Fruit fly (Drosophila melanogaster) whole organism, embryonic: ENCODE measurements around the gene CG32267.
A peak's percentile ranks its signal among the peaks of the same experiment; 100 is the strongest.

Source experiments
- Adf1 ChIP-seq: fragments of 200-800 bp; sonication (Bioruptor generic); IDR thresholded peaks from 2 replicates; pipeline ENCODE4 v1.3.6; 2022; ENCODE audit warnings: missing biosample characterization, missing genetic modification characterization
- Awh ChIP-seq: fragments of 200-800 bp; sonication (Bioruptor generic); IDR thresholded peaks from 2 replicates; pipeline ENCODE4, ENCODE4 v1.3.6; 2022; ENCODE audit warnings: missing biosample characterization, missing genetic modification characterization
- CG1024 ChIP-seq: fragments of 200-800 bp; sonication (Bioruptor generic); IDR thresholded peaks from 2 replicates; pipeline ENCODE4 v1.3.6; 2022; ENCODE audit warnings: missing biosample characterization, missing genetic modification characterization
- CG10274 ChIP-seq: fragments of 200-800 bp; sonication (Bioruptor generic); optimal IDR thresholded peaks from 3 replicates; lab custom pipeline; 2017; ENCODE audit warnings: missing biosample characterization, mild to moderate bottlenecking, missing genetic modification characterization
- CG11085 ChIP-seq: fragments of 200-800 bp; sonication (Bioruptor generic); IDR thresholded peaks from 2 replicates; pipeline ENCODE4 v1.3.6; 2022; ENCODE audit warnings: missing biosample characterization, missing genetic modification characterization
- CG11398 ChIP-seq: fragments of 200-800 bp; sonication (Bioruptor generic); optimal IDR thresholded peaks from 2 replicates; lab custom pipeline; 2016; ENCODE audit warnings: missing biosample characterization, missing genetic modification characterization
- CG11695 ChIP-seq: fragments of 200-800 bp; sonication (Bioruptor generic); IDR thresholded peaks from 3 replicates; pipeline ENCODE4 v1.3.6; 2022; ENCODE audit warnings: missing biosample characterization, missing genetic modification characterization
- CG12219 ChIP-seq: fragments of 200-800 bp; sonication (Bioruptor generic); optimal IDR thresholded peaks from 3 replicates; lab custom pipeline; 2018; ENCODE audit warnings: missing biosample characterization, mild to moderate bottlenecking, missing genetic modification characterization
- CG12659 ChIP-seq: fragments of 200-800 bp; sonication (Bioruptor generic); optimal IDR thresholded peaks from 3 replicates; lab custom pipeline; 2017; ENCODE audit warnings: mild to moderate bottlenecking, missing biosample characterization, missing genetic modification reagents, missing genetic modification characterization
- CG13296 ChIP-seq: fragments of 200-800 bp; sonication (Bioruptor generic); optimal IDR thresholded peaks from 3 replicates; lab custom pipeline; 2018; ENCODE audit warnings: missing biosample characterization, mild to moderate bottlenecking, missing genetic modification characterization
- CG15011 ChIP-seq: fragments of 200-800 bp; sonication (Bioruptor generic); optimal IDR thresholded peaks from 3 replicates; lab custom pipeline; 2018; ENCODE audit warnings: missing biosample characterization, mild to moderate bottlenecking, missing genetic modification characterization
- CG16815 ChIP-seq: fragments of 200-800 bp; sonication (Bioruptor generic); optimal IDR thresholded peaks from 3 replicates; lab custom pipeline; 2017; ENCODE audit warnings: missing biosample characterization, mild to moderate bottlenecking, missing genetic modification characterization
- CG17612 ChIP-seq: fragments of 200-800 bp; sonication (Bioruptor generic); IDR thresholded peaks from 2 replicates; pipeline ENCODE4 v1.3.6; 2022; ENCODE audit warnings: missing biosample characterization, missing genetic modification characterization
- CG17829 ChIP-seq: fragments of 200-800 bp; optimal IDR thresholded peaks from 2 replicates; lab custom pipeline; 2019; ENCODE audit warnings: missing biosample characterization, mild to moderate bottlenecking, missing genetic modification characterization, moderate library complexity
- CG2120 ChIP-seq: fragments of 200-800 bp; sonication (Bioruptor generic); optimal IDR thresholded peaks from 3 replicates; lab custom pipeline; 2016; ENCODE audit warnings: missing biosample characterization, missing genetic modification characterization
- CG2199 ChIP-seq: fragments of 200-800 bp; sonication (Bioruptor generic); IDR thresholded peaks from 3 replicates; pipeline ENCODE4 v1.3.6; 2022; ENCODE audit warnings: missing biosample characterization, missing genetic modification characterization
- CG6791 ChIP-seq: fragments of 200-800 bp; sonication (Bioruptor generic); IDR thresholded peaks from 3 replicates; pipeline ENCODE4 v1.3.6; 2022; ENCODE audit warnings: missing biosample characterization, missing genetic modification characterization; ENCODE audit not compliant: partially characterized antibody
- CG6854 ChIP-seq: fragments of 200-800 bp; sonication (Bioruptor generic); optimal IDR thresholded peaks from 3 replicates; lab custom pipeline; 2017; ENCODE audit warnings: missing biosample characterization, mild to moderate bottlenecking, missing genetic modification characterization
- CG7357 ChIP-seq: fragments of 200-800 bp; sonication (Bioruptor generic); IDR thresholded peaks from 3 replicates; pipeline ENCODE4 v1.3.6; 2022; ENCODE audit warnings: missing biosample characterization, missing genetic modification characterization
- CG7987 ChIP-seq: fragments of 200-800 bp; sonication (Bioruptor generic); optimal IDR thresholded peaks from 2 replicates; lab custom pipeline; 2018; ENCODE audit warnings: missing biosample characterization, mild to moderate bottlenecking, missing genetic modification characterization, moderate library complexity
- CG8290 ChIP-seq, 3 experiments: fragments of 200-800 bp; sonication (Bioruptor generic); optimal IDR thresholded peaks; 2 replicates each; lab custom pipeline; 2016 to 2019; ENCODE audit warnings: missing biosample characterization in 3 of 3, missing genetic modification characterization in 3 of 3, mild to moderate bottlenecking in 2 of 3, moderate library complexity in 1 of 3
- D ChIP-seq, 2 experiments: fragments of 200-800 bp in 1 of 2; fragments of >200 bp in 1 of 2; sonication (Bioruptor generic) in 1 of 2; optimal IDR thresholded peaks; 2 replicates in 1 of 2; 3 replicates in 1 of 2; lab custom pipeline; 2017; ENCODE audit warnings: mild to moderate bottlenecking in 1 of 2, missing biosample characterization in 1 of 2, missing genetic modification characterization in 1 of 2, missing genetic modification reagents in 1 of 2
- D19A ChIP-seq: fragments of 200-800 bp; optimal IDR thresholded peaks from 3 replicates; lab custom pipeline; 2019; ENCODE audit warnings: missing biosample characterization, mild to moderate bottlenecking, missing genetic modification characterization, moderate library complexity
- Dfd ChIP-seq, 2 experiments: fragments of >200 bp; optimal IDR thresholded peaks; 2 replicates each; lab custom pipeline; 2017; ENCODE audit warnings: missing biosample characterization in 2 of 2, missing genetic modification characterization in 2 of 2
- HLH3B ChIP-seq: fragments of 200-800 bp; sonication (Bioruptor generic); IDR thresholded peaks from 2 replicates; pipeline ENCODE4 v1.3.6; 2022; ENCODE audit warnings: missing biosample characterization, missing genetic modification characterization
- HLH4C ChIP-seq: fragments of 200-800 bp; sonication (Bioruptor generic); IDR thresholded peaks from 3 replicates; pipeline ENCODE4 v1.3.6; 2022; ENCODE audit warnings: missing biosample characterization, missing genetic modification characterization; ENCODE audit not compliant: partially characterized antibody
- HmgD ChIP-seq: fragments of 200-800 bp; sonication (Bioruptor generic); optimal IDR thresholded peaks from 3 replicates; lab custom pipeline; 2016; ENCODE audit warnings: missing biosample characterization, missing genetic modification characterization
- MBD-R2 ChIP-seq: fragments of 200-800 bp; sonication (Bioruptor generic); IDR thresholded peaks from 2 replicates; pipeline ENCODE4 v1.3.6; 2022; ENCODE audit warnings: missing biosample characterization, missing genetic modification characterization
- NC2α ChIP-seq: fragments of 200-800 bp; sonication (Bioruptor generic); optimal IDR thresholded peaks from 2 replicates; lab custom pipeline; 2016; ENCODE audit warnings: missing biosample characterization, missing genetic modification characterization
- NFAT ChIP-seq: fragments of 200-800 bp; sonication (Bioruptor generic); IDR thresholded peaks from 2 replicates; pipeline ENCODE4 v1.3.6; 2022; ENCODE audit warnings: missing biosample characterization, missing genetic modification characterization
- NK7.1 ChIP-seq: fragments of 200-800 bp; sonication (Bioruptor generic); optimal IDR thresholded peaks from 3 replicates; lab custom pipeline; 2016; ENCODE audit warnings: missing biosample characterization, missing genetic modification characterization
- NfI ChIP-seq: fragments of 200-800 bp; sonication (Bioruptor generic); optimal IDR thresholded peaks from 3 replicates; lab custom pipeline; 2018; ENCODE audit warnings: missing biosample characterization, mild to moderate bottlenecking, missing genetic modification characterization, moderate library complexity
- Optix ChIP-seq: fragments of 200-800 bp; sonication (Bioruptor generic); IDR thresholded peaks from 3 replicates; pipeline ENCODE4 v1.3.6; 2022; ENCODE audit warnings: missing biosample characterization, missing genetic modification characterization
- Ravus ChIP-seq: fragments of 200-800 bp; sonication (Bioruptor generic); IDR thresholded peaks from 2 replicates; pipeline ENCODE4 v1.3.6; 2022; ENCODE audit warnings: missing biosample characterization, missing genetic modification characterization
- Side ChIP-seq: fragments of 200-800 bp; sonication (Bioruptor generic); optimal IDR thresholded peaks from 2 replicates; lab custom pipeline; 2016; ENCODE audit warnings: missing biosample characterization, missing genetic modification characterization
- Ssrp ChIP-seq: fragments of 200-800 bp; sonication (Bioruptor generic); optimal IDR thresholded peaks from 2 replicates; lab custom pipeline; 2018; ENCODE audit warnings: missing biosample characterization, mild to moderate bottlenecking, missing genetic modification characterization, moderate library complexity
- Tbp ChIP-seq: fragments of >200 bp; optimal IDR thresholded peaks from 2 replicates; lab custom pipeline; 2018; ENCODE audit warnings: missing biosample characterization, missing genetic modification characterization
- ap ChIP-seq: fragments of 200-800 bp; sonication (Bioruptor generic); IDR thresholded peaks from 2 replicates; pipeline ENCODE4 v1.3.6; 2022; ENCODE audit warnings: missing biosample characterization, missing genetic modification characterization
- az2 ChIP-seq: fragments of 200-800 bp; sonication (Bioruptor generic); optimal IDR thresholded peaks from 3 replicates; lab custom pipeline; 2016; ENCODE audit warnings: missing biosample characterization, missing genetic modification characterization
- bigmax ChIP-seq: fragments of 200-800 bp; sonication (Bioruptor generic); optimal IDR thresholded peaks from 2 replicates; lab custom pipeline; 2018; ENCODE audit warnings: missing biosample characterization, mild to moderate bottlenecking, missing genetic modification characterization
- dm ChIP-seq: fragments of 200-800 bp; sonication (Bioruptor generic); optimal IDR thresholded peaks from 3 replicates; lab custom pipeline; 2016; ENCODE audit warnings: missing biosample characterization, missing genetic modification characterization
- gcm ChIP-seq: fragments of 200-800 bp; sonication (Bioruptor generic); optimal IDR thresholded peaks from 2 replicates; lab custom pipeline; 2019; ENCODE audit warnings: missing biosample characterization, mild to moderate bottlenecking, missing genetic modification characterization, moderate library complexity
- mam ChIP-seq: fragments of 200-800 bp; sonication (Bioruptor generic); optimal IDR thresholded peaks from 3 replicates; lab custom pipeline; 2016; ENCODE audit warnings: missing biosample characterization, missing genetic modification characterization
- mirr ChIP-seq: fragments of 200-800 bp; sonication (Bioruptor generic); optimal IDR thresholded peaks from 3 replicates; lab custom pipeline; 2018; ENCODE audit warnings: missing biosample characterization, mild to moderate bottlenecking, missing genetic modification characterization
- nerfin-1 ChIP-seq: fragments of 200-800 bp; sonication (Bioruptor generic); optimal IDR thresholded peaks from 3 replicates; lab custom pipeline; 2019; ENCODE audit warnings: missing biosample characterization, mild to moderate bottlenecking, missing genetic modification characterization, moderate library complexity
- run ChIP-seq: fragments of 200-800 bp; sonication (Bioruptor generic); optimal IDR thresholded peaks from 3 replicates; lab custom pipeline; 2018; ENCODE audit warnings: missing biosample characterization, mild to moderate bottlenecking, missing genetic modification characterization
- salm ChIP-seq: fragments of 200-800 bp; sonication (Bioruptor generic); optimal IDR thresholded peaks from 2 replicates; lab custom pipeline; 2018; ENCODE audit warnings: missing biosample characterization, mild to moderate bottlenecking, missing genetic modification characterization
- sna ChIP-seq: fragments of 200-800 bp; sonication (Bioruptor generic); IDR thresholded peaks from 2 replicates; pipeline ENCODE4 v1.3.6; 2022; ENCODE audit warnings: missing biosample characterization, missing genetic modification characterization; ENCODE audit not compliant: partially characterized antibody
- unpg ChIP-seq: fragments of 200-800 bp; sonication (Bioruptor generic); optimal IDR thresholded peaks from 3 replicates; lab custom pipeline; 2018; ENCODE audit warnings: missing biosample characterization, mild to moderate bottlenecking, missing genetic modification characterization, moderate library complexity
- vfl ChIP-seq: fragments of 200-800 bp; sonication (Bioruptor generic); optimal IDR thresholded peaks from 2 replicates; lab custom pipeline; 2016; ENCODE audit warnings: missing biosample characterization, missing genetic modification characterization
- zfh1 ChIP-seq: fragments of 200-800 bp; sonication (Bioruptor generic); IDR thresholded peaks from 3 replicates; pipeline ENCODE4 v1.3.6; 2022; ENCODE audit warnings: missing biosample characterization, missing genetic modification characterization

CG32267 gene

dm6 chr3L:3449680-3450079 is 22.2 kb downstream of the CG32267 start (continued):
- no peak for TF ChIP-seq NK7.1 (GFP tag; lab: Kevin White, UChicago)
- TF ChIP-seq D19A = no peak
- peak; percentile 52 for TF ChIP-seq CG2120 (GFP tag; lab: Kevin White, UChicago)
- no peak for TF ChIP-seq bigmax (GFP tag; lab: Kevin White, UChicago)
- TF ChIP-seq run (tag; lab: Kevin White, UChicago) = no peak
- no peak for TF ChIP-seq HLH3B (GFP tag; lab: Robert Waterston, UW)
- peak; percentile 28 for TF ChIP-seq unpg
- TF ChIP-seq CG16815 (GFP tag; lab: Kevin White, UChicago) = peak; percentile 27
- TF ChIP-seq CG17612 (GFP tag; lab: Robert Waterston, UW) = no peak
- TF ChIP-seq vfl (GFP tag; lab: Kevin White, UChicago) = no peak
- no peak for TF ChIP-seq CG7357
- no peak for TF ChIP-seq CG8290 (GFP tag; optimal IDR thresholded peaks at IDR 0.05; lab: Kevin White, UChicago)
- TF ChIP-seq CG8290 (tag; optimal IDR thresholded peaks at IDR 0.05; lab: Kevin White, UChicago) = no peak
- TF ChIP-seq CG6854 (GFP tag; lab: Kevin White, UChicago) = no peak
- TF ChIP-seq Optix (GFP tag; lab: Robert Waterston, UW) = 0 out of 3 replicates have a peak, but pooled peaks have one; percentile 10
- TF ChIP-seq CG13296 (GFP tag; lab: Kevin White, UChicago) = no peak
- TF ChIP-seq Ssrp (tag; lab: Kevin White, UChicago) = peak; percentile 52
- TF ChIP-seq MBD-R2 (GFP tag; lab: Robert Waterston, UW) = no peak
- TF ChIP-seq CG10274 (GFP tag; lab: Kevin White, UChicago) = no peak
- TF ChIP-seq Tbp (GFP tag; lab: Kevin White, UChicago) = no peak
- TF ChIP-seq Awh (GFP tag; lab: Robert Waterston, UW) = no peak
- no peak for TF ChIP-seq CG15011 (GFP tag; lab: Kevin White, UChicago)
- TF ChIP-seq CG2199 (GFP tag; lab: Robert Waterston, UW) = no peak
- TF ChIP-seq zfh1 = no peak
- TF ChIP-seq mam = no peak
- no peak for TF ChIP-seq CG11398 (GFP tag; lab: Kevin White, UChicago)
- peak; percentile 29 for TF ChIP-seq az2
- no peak for TF ChIP-seq CG11085 (GFP tag; lab: Robert Waterston, UW)
- TF ChIP-seq gcm (GFP tag; lab: Kevin White, UChicago) = no peak
- TF ChIP-seq salm (tag; lab: Kevin White, UChicago) = no peak
- no peak for TF ChIP-seq CG6791 (GFP tag; lab: Robert Waterston, UW)
- TF ChIP-seq HmgD = no peak
- TF ChIP-seq CG12659 (GFP tag; lab: Kevin White, UChicago) = peak; percentile 22
- TF ChIP-seq ap (GFP tag; lab: Robert Waterston, UW) = peak; percentile 55; the same call in 1 of the 2 replicates
- TF ChIP-seq CG11695 (GFP tag; lab: Robert Waterston, UW) = no peak
- TF ChIP-seq dm (GFP tag; lab: Kevin White, UChicago) = no peak
- no peak for TF ChIP-seq CG17829
- no peak for TF ChIP-seq NFAT (GFP tag; lab: Robert Waterston, UW)
- no peak for TF ChIP-seq NC2α (GFP tag; lab: Kevin White, UChicago)
- TF ChIP-seq NfI (GFP tag; lab: Kevin White, UChicago) = peak; percentile 31
- TF ChIP-seq CG12219 = no peak
- TF ChIP-seq sna (GFP tag; lab: Robert Waterston, UW) = no peak
- no peak for TF ChIP-seq nerfin-1
- TF ChIP-seq Ravus (GFP tag; lab: Robert Waterston, UW) = no peak
- TF ChIP-seq Side = no peak
- no peak for TF ChIP-seq Dfd (GFP tag; optimal IDR thresholded peaks at IDR 0.05; lab: Kevin White, UChicago)
- no peak for TF ChIP-seq Adf1
- TF ChIP-seq HLH4C (GFP tag; lab: Robert Waterston, UW) = no peak
- no peak for TF ChIP-seq CG1024 (GFP tag; lab: Robert Waterston, UW)
- TF ChIP-seq D (optimal IDR thresholded peaks at IDR 0.05; lab: Kevin White, UChicago) = no peak
- no peak for TF ChIP-seq D (GFP tag; optimal IDR thresholded peaks at IDR 0.05; lab: Kevin White, UChicago)
- no peak for TF ChIP-seq CG7987 (GFP tag; lab: Kevin White, UChicago)
- no peak for TF ChIP-seq mirr
